Fruit fly (Drosophila melanogaster) whole organism: ENCODE results near the gene Pus1.

ENCODE experiments used
- CG8478 ChIP-seq: fragments of >200 bp; optimal IDR thresholded peaks from 2 replicates; lab custom pipeline; 2018; ENCODE audit warnings: inconsistent platforms
- EcR ChIP-seq, 2 experiments: fragments of >200 bp; optimal IDR thresholded peaks; 2 replicates each; lab custom pipeline; 2017; ENCODE audit warnings: missing biosample characterization in 2 of 2, missing genetic modification characterization in 2 of 2, missing genetic modification reagents in 2 of 2
- psq ChIP-seq: fragments of >200 bp; optimal IDR thresholded peaks from 2 replicates; lab custom pipeline; 2017
- usp ChIP-seq: fragments of >200 bp; optimal IDR thresholded peaks from 2 replicates; lab custom pipeline; 2017; ENCODE audit warnings: missing biosample characterization, missing genetic modification characterization, mixed read lengths

DNA sequence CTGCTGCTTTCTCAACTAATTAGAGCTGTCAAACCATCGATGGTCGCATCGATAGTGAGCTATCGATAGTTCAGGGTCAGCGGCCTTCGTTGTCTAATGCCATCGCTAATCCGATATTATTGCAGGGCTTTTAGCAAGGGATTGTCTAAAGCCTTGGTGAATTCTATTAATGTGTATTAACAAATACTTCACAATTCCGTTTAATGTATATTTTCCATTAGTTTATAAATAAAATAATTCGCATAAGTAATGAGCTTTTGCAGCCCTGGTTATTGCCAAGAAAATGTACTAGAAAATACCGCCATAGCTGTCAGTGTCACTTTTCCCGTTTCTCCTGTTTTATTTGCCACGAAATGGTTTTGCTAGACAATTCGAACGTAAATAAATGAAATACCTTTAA lies 12.7 kb downstream of the Pus1 start, which contains the start of the genes EloB and Srp14:
- TF ChIP-seq usp (GFP tag; lab: Kevin White, UChicago) (no peak), psq (lab: Kevin White, UChicago) (no peak), CG8478 (no peak), EcR (GFP tag; optimal IDR thresholded peaks at IDR 0.05; lab: Kevin White, UChicago) (no peak)
